Worm (Caenorhabditis elegans) whole organism, L1 larva: ENCODE results near the gene cyp-25A4.

Experiments used
- F16B12.6 ChIP-seq: fragments of 150-350 bp; optimal IDR thresholded peaks from 2 replicates; lab custom pipeline; 2014; ENCODE audit warnings: missing biosample characterization, missing genetic modification characterization
- alr-1 ChIP-seq: fragments of 200-800 bp; sonication (Bioruptor generic); optimal IDR thresholded peaks from 2 replicates; lab custom pipeline; 2018; ENCODE audit warnings: borderline replicate concordance, mild to moderate bottlenecking, missing genetic modification characterization, missing compliant biosample characterization
- ama-1 ChIP-seq: fragments of 150-350 bp; optimal IDR thresholded peaks from 2 replicates; lab custom pipeline; 2014
- blmp-1 ChIP-seq: fragments of 150-350 bp; optimal IDR thresholded peaks from 2 replicates; lab custom pipeline; 2014; ENCODE audit warnings: missing biosample characterization, missing genetic modification characterization
- ceh-8 ChIP-seq: fragments of 200-800 bp; sonication (Bioruptor generic); optimal IDR thresholded peaks from 2 replicates; lab custom pipeline; 2018; ENCODE audit warnings: mild to moderate bottlenecking, missing genetic modification characterization, moderate library complexity, missing compliant biosample characterization
- dpl-1 ChIP-seq, 3 experiments: fragments of 150-350 bp in 2 of 3; sonication (generic microtip) in 1 of 3; optimal IDR thresholded peaks; 2 replicates each; lab custom pipeline; 2014 to 2017; ENCODE audit warnings: missing biosample characterization in 3 of 3, missing genetic modification characterization in 3 of 3, missing genetic modification reagents in 3 of 3
- efl-1 ChIP-seq, 4 experiments: fragments of 150-350 bp; optimal IDR thresholded peaks in 3 of 4; peaks in 1 of 4; 1 replicate in 1 of 4; 2 replicates in 3 of 4; lab custom pipeline; 2014; ENCODE audit warnings: missing biosample characterization in 2 of 4, missing genetic modification characterization in 2 of 4, missing genetic modification reagents in 2 of 4
- efl-3 ChIP-seq: fragments of 200-800 bp; sonication (Bioruptor generic); optimal IDR thresholded peaks from 2 replicates; lab custom pipeline; 2018; ENCODE audit warnings: mild to moderate bottlenecking, missing genetic modification characterization, missing compliant biosample characterization
- elt-3 ChIP-seq, 6 experiments: fragments of 150-350 bp in 1 of 6; sonication (generic microtip); optimal IDR thresholded peaks; 2 replicates each; lab custom pipeline; 2017 to 2018; ENCODE audit warnings: missing biosample characterization in 6 of 6, missing genetic modification characterization in 6 of 6, inconsistent platforms in 1 of 6
- fkh-10 ChIP-seq: sonication (generic microtip); optimal IDR thresholded peaks from 2 replicates; lab custom pipeline; 2017; ENCODE audit warnings: missing biosample characterization, missing genetic modification reagents, missing genetic modification characterization
- fkh-4 ChIP-seq: sonication (generic microtip); optimal IDR thresholded peaks from 2 replicates; lab custom pipeline; 2016; ENCODE audit warnings: missing compliant biosample characterization, missing genetic modification characterization, borderline replicate concordance
- grh-1 ChIP-seq: fragments of 200-800 bp; sonication (Bioruptor generic); IDR thresholded peaks from 2 replicates; pipeline ENCODE4 v1.3.6; 2022; ENCODE audit warnings: missing genetic modification reagents, missing genetic modification characterization, missing compliant biosample characterization
- hlh-17 ChIP-seq: fragments of 200-800 bp; sonication (Bioruptor generic); optimal IDR thresholded peaks from 2 replicates; lab custom pipeline; 2018; ENCODE audit warnings: missing genetic modification characterization, mild to moderate bottlenecking, missing compliant biosample characterization, moderate library complexity, borderline replicate concordance
- irx-1 ChIP-seq: sonication (generic microtip); optimal IDR thresholded peaks from 2 replicates; lab custom pipeline; 2016; ENCODE audit warnings: missing genetic modification characterization, missing compliant biosample characterization
- isw-1 ChIP-seq: fragments of 200-800 bp; sonication (Bioruptor generic); IDR thresholded peaks from 2 replicates; pipeline ENCODE4 v1.3.6; 2022; ENCODE audit warnings: missing genetic modification characterization, missing compliant biosample characterization
- jun-1 ChIP-seq: fragments of 150-350 bp; optimal IDR thresholded peaks from 2 replicates; lab custom pipeline; 2014; ENCODE audit warnings: missing biosample characterization, missing genetic modification reagents, missing genetic modification characterization
- lin-14 ChIP-seq: fragments of 200-800 bp; sonication (Bioruptor generic); optimal IDR thresholded peaks from 2 replicates; lab custom pipeline; 2018; ENCODE audit warnings: mild to moderate bottlenecking, missing genetic modification characterization, moderate library complexity, missing compliant biosample characterization
- lin-39 ChIP-seq: fragments of 150-350 bp; optimal IDR thresholded peaks from 2 replicates; lab custom pipeline; 2014; ENCODE audit warnings: missing biosample characterization, missing genetic modification reagents, missing genetic modification characterization
- lir-3 ChIP-seq: sonication (generic microtip); optimal IDR thresholded peaks from 2 replicates; lab custom pipeline; 2016; ENCODE audit warnings: mild to moderate bottlenecking, missing genetic modification characterization, moderate library complexity, missing compliant biosample characterization; ENCODE audit not compliant: poor library complexity
- lsy-2 ChIP-seq, 2 experiments: fragments of 150-350 bp; optimal IDR thresholded peaks; 2 replicates each; lab custom pipeline; 2014; ENCODE audit warnings: missing biosample characterization in 2 of 2, missing genetic modification characterization in 2 of 2
- mdl-1 ChIP-seq, 2 experiments: fragments of 150-350 bp; optimal IDR thresholded peaks; 2 replicates each; lab custom pipeline; 2014 to 2017; ENCODE audit warnings: missing biosample characterization in 2 of 2, missing genetic modification characterization in 2 of 2, inconsistent platforms in 1 of 2
- mep-1 ChIP-seq: fragments of 150-350 bp; optimal IDR thresholded peaks from 2 replicates; lab custom pipeline; 2014; ENCODE audit warnings: missing biosample characterization, missing genetic modification characterization
- nhr-12 ChIP-seq: sonication (generic microtip); optimal IDR thresholded peaks from 2 replicates; lab custom pipeline; 2017; ENCODE audit warnings: missing biosample characterization, missing genetic modification characterization
- nhr-19 ChIP-seq: fragments of 200-800 bp; sonication (Bioruptor generic); conservative IDR thresholded peaks from 2 replicates; pipeline ENCODE4 v1.3.6; 2022; ENCODE audit warnings: missing genetic modification characterization, missing compliant biosample characterization
- nhr-20 ChIP-seq: sonication (generic microtip); optimal IDR thresholded peaks from 2 replicates; lab custom pipeline; 2016; ENCODE audit warnings: mild to moderate bottlenecking, missing genetic modification characterization, missing compliant biosample characterization
- nhr-237 ChIP-seq: fragments of 150-350 bp; optimal IDR thresholded peaks from 2 replicates; lab custom pipeline; 2014; ENCODE audit warnings: missing biosample characterization, missing genetic modification characterization
- nhr-28 ChIP-seq: fragments of 150-350 bp; optimal IDR thresholded peaks from 2 replicates; lab custom pipeline; 2014; ENCODE audit warnings: missing biosample characterization, missing genetic modification characterization
- nhr-47 ChIP-seq: sonication (generic microtip); optimal IDR thresholded peaks from 2 replicates; lab custom pipeline; 2016; ENCODE audit warnings: mild to moderate bottlenecking, missing genetic modification characterization, moderate library complexity, missing compliant biosample characterization
- nhr-71 ChIP-seq: sonication (generic microtip); optimal IDR thresholded peaks from 2 replicates; lab custom pipeline; 2016; ENCODE audit warnings: mild to moderate bottlenecking, missing genetic modification characterization, moderate library complexity, missing compliant biosample characterization
- nhr-85 ChIP-seq: sonication (generic microtip); peaks from one replicate; lab custom pipeline; 2016; ENCODE audit warnings: missing genetic modification characterization, inconsistent platforms, missing compliant biosample characterization
- nhr-90 ChIP-seq: sonication (generic microtip); optimal IDR thresholded peaks from 2 replicates; lab custom pipeline; 2016; ENCODE audit warnings: mild to moderate bottlenecking, missing genetic modification characterization, missing compliant biosample characterization; ENCODE audit not compliant: poor library complexity
- pax-3 ChIP-seq: fragments of 200-800 bp; sonication (Bioruptor generic); optimal IDR thresholded peaks from 2 replicates; lab custom pipeline; 2018; ENCODE audit warnings: mild to moderate bottlenecking, missing genetic modification characterization, moderate library complexity, missing compliant biosample characterization
- rnt-1 ChIP-seq: sonication (generic microtip); optimal IDR thresholded peaks from 2 replicates; lab custom pipeline; 2016; ENCODE audit warnings: mild to moderate bottlenecking, missing genetic modification characterization, moderate library complexity, missing compliant biosample characterization
- skn-1 ChIP-seq: fragments of 150-350 bp; optimal IDR thresholded peaks from 2 replicates; lab custom pipeline; 2014; ENCODE audit warnings: missing biosample characterization, missing genetic modification characterization
- snu-23 ChIP-seq: sonication (generic microtip); optimal IDR thresholded peaks from 2 replicates; lab custom pipeline; 2016; ENCODE audit warnings: missing genetic modification characterization, missing compliant biosample characterization
- tbx-2 ChIP-seq: sonication (generic microtip); optimal IDR thresholded peaks from 2 replicates; lab custom pipeline; 2016; ENCODE audit warnings: missing genetic modification characterization, missing compliant biosample characterization
- tlp-1 ChIP-seq: fragments of 150-350 bp; optimal IDR thresholded peaks from 2 replicates; lab custom pipeline; 2014; ENCODE audit warnings: missing biosample characterization, missing genetic modification characterization
- unc-130 ChIP-seq: fragments of 150-350 bp; optimal IDR thresholded peaks from 2 replicates; lab custom pipeline; 2017; ENCODE audit warnings: missing biosample characterization, missing genetic modification characterization, inconsistent platforms
- unc-62 ChIP-seq: fragments of 150-350 bp; optimal IDR thresholded peaks from 2 replicates; lab custom pipeline; 2014; ENCODE audit warnings: missing biosample characterization, missing genetic modification reagents, missing genetic modification characterization
- unc-98 ChIP-seq: fragments of 200-800 bp; sonication (Bioruptor generic); IDR thresholded peaks from 2 replicates; pipeline ENCODE4 v1.3.6; 2022; ENCODE audit warnings: missing genetic modification characterization, missing compliant biosample characterization
- vab-15 ChIP-seq: sonication (generic microtip); optimal IDR thresholded peaks from 2 replicates; lab custom pipeline; 2017; ENCODE audit warnings: missing genotype, mild to moderate bottlenecking, missing genetic modification characterization, missing compliant biosample characterization
- ztf-4 ChIP-seq: fragments of 150-350 bp; optimal IDR thresholded peaks from 2 replicates; lab custom pipeline; 2014; ENCODE audit warnings: missing biosample characterization, missing genetic modification characterization

cyp-25A4 gene

ce11 chrIII:3814421-3814820 is 37.5 kb downstream of the cyp-25A4 start:
- TF ChIP-seq rnt-1 (tag; lab: Kevin White, UChicago) (no peak), nhr-28 (tag; lab: Kevin White, UChicago) (no peak)

DNA sequence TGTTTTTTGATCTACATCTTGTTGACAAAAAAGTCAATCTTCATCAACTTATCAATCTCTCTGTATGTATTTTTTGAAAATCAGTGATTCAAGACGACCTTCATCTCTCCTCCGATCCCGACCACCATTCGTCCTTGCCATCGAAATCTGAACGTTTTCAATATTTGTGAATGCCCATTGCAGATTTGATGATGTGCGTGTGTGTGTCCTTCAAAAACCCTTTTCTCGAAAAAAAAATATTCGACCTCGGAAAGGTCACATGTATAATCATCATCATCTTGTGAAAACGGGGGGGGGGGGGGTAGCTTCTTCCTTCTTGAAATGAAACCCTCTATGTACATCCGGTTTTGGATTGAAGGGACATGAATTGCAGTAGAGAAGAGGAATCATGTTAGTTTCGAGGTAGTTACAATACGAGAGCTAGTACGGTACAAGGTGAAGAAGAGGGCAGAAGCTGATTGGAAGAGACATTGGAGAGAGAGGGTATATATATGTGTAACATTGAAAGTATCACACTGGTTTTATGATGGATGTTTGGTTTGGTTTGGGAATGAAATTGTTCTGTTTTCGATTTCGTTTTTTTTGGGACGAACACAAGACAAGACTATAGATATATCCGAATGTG is 39.4 kb downstream of the cyp-25A4 start:
- TF ChIP-seq efl-1 (optimal IDR thresholded peaks at IDR 0.05; lab: Kevin White, UChicago): no peak
- TF ChIP-seq efl-1 (GFP tag; optimal IDR thresholded peaks at IDR 0.05 in 1 of 2; lab: Kevin White, UChicago): peak in 1 of 2 experiments; percentile 77
- 0 out of 2 replicates have a peak, but pooled peaks have one; percentile 7 for TF ChIP-seq nhr-19
- TF ChIP-seq mep-1 (tag; lab: Kevin White, UChicago): peak; percentile 33
- TF ChIP-seq F16B12.6 (tag; lab: Kevin White, UChicago): no peak
- TF ChIP-seq nhr-71 (tag; lab: Kevin White, UChicago): peak; percentile 10
- peak; percentile 82 for TF ChIP-seq nhr-85 (tag; lab: Kevin White, UChicago)
- TF ChIP-seq nhr-20 (tag; lab: Kevin White, UChicago): peak; percentile 27
- TF ChIP-seq isw-1 (GFP tag; lab: Robert Waterston, UW): no peak
- peak in 1 of 2 experiments; percentile 16 for TF ChIP-seq lsy-2 (tag; optimal IDR thresholded peaks at IDR 0.05; lab: Kevin White, UChicago)
- peak; percentile 25 for TF ChIP-seq blmp-1 (tag; lab: Kevin White, UChicago)
- TF ChIP-seq mdl-1 (tag; optimal IDR thresholded peaks at IDR 0.05; lab: Kevin White, UChicago): no peak
- TF ChIP-seq lin-14 (GFP tag; lab: Kevin White, UChicago): peak; percentile 75
- TF ChIP-seq, all 84 proteins: peak for 9

ce11 chrIII:3811375-3811924 is 40.4 kb downstream of the cyp-25A4 start:
- no peak for TF ChIP-seq fkh-10 (GFP tag; lab: Kevin White, UChicago)
- peak; percentile 10 for TF ChIP-seq blmp-1 (tag; lab: Kevin White, UChicago)
- TF ChIP-seq grh-1 (GFP tag; lab: Robert Waterston, UW): 0 out of 2 replicates have a peak, but pooled peaks have one; percentile 37
- TF ChIP-seq vab-15 (tag; lab: Kevin White, UChicago): no peak
- 0 out of 2 replicates have a peak, but pooled peaks have one; percentile 4 for TF ChIP-seq nhr-19
- TF ChIP-seq hlh-17 (GFP tag; lab: Kevin White, UChicago): no peak
- TF ChIP-seq jun-1 (tag; lab: Kevin White, UChicago): no peak
- peak in 1 of 2 experiments; percentile 23 for TF ChIP-seq lsy-2 (tag; optimal IDR thresholded peaks at IDR 0.05; lab: Kevin White, UChicago)
- no peak for TF ChIP-seq F16B12.6 (tag; lab: Kevin White, UChicago)
- no peak for TF ChIP-seq skn-1 (tag; lab: Kevin White, UChicago)
- no peak for TF ChIP-seq ceh-8 (GFP tag; lab: Kevin White, UChicago)
- TF ChIP-seq nhr-20 (tag; lab: Kevin White, UChicago): peak; percentile 29
- TF ChIP-seq lin-14 (GFP tag; lab: Kevin White, UChicago): peak; percentile 83
- TF ChIP-seq nhr-85 (tag; lab: Kevin White, UChicago): peak; percentile 92
- peak; percentile 9 for TF ChIP-seq mep-1 (tag; lab: Kevin White, UChicago)
- TF ChIP-seq elt-3 (tag; optimal IDR thresholded peaks at IDR 0.05; lab: Kevin White, UChicago): peak in 1 of 6 experiments; percentile 16
- TF ChIP-seq nhr-12 (tag; lab: Kevin White, UChicago): no peak
- no peak for TF ChIP-seq pax-3 (tag; lab: Kevin White, UChicago)
- no peak for TF ChIP-seq unc-98 (GFP tag; lab: Robert Waterston, UW)
- peak; percentile 38 for TF ChIP-seq snu-23 (GFP tag; lab: Kevin White, UChicago)
- peak; percentile 14 for TF ChIP-seq nhr-71 (tag; lab: Kevin White, UChicago)
- no peak for TF ChIP-seq irx-1 (tag; lab: Kevin White, UChicago)
- TF ChIP-seq nhr-90 (tag; lab: Kevin White, UChicago): peak; percentile 2

ce11 chrIII:3809008-3809407 is 42.9 kb downstream of the cyp-25A4 start, which contains the start of gene toh-1:
Gene toh-1, minus strand, starts transcription at chrIII:3809030.
- TF ChIP-seq blmp-1 (tag; lab: Kevin White, UChicago) (peak; percentile 61), lin-39 (tag; lab: Kevin White, UChicago) (no peak), nhr-47 (tag; lab: Kevin White, UChicago) (peak; percentile 6), mep-1 (tag; lab: Kevin White, UChicago) (peak; percentile 18), ztf-4 (tag; lab: Kevin White, UChicago) (no peak), nhr-237 (tag; lab: Kevin White, UChicago) (no peak), tlp-1 (tag; lab: Kevin White, UChicago) (no peak), tbx-2 (no peak), unc-62 (GFP tag; lab: Kevin White, UChicago) (no peak), fkh-4 (tag; lab: Kevin White, UChicago) (no peak), efl-3 (GFP tag; lab: Kevin White, UChicago) (no peak), alr-1 (no peak), dpl-1 (GFP tag; optimal IDR thresholded peaks at IDR 0.05; lab: Kevin White, UChicago) (no peak), unc-130 (tag; lab: Kevin White, UChicago) (no peak), lir-3 (tag; lab: Kevin White, UChicago) (no peak), mdl-1 (tag; optimal IDR thresholded peaks at IDR 0.05; lab: Kevin White, UChicago) (no peak), nhr-71 (tag; lab: Kevin White, UChicago) (peak; percentile 36), ama-1 (lab: Kevin White, UChicago) (no peak), fkh-10 (GFP tag; lab: Kevin White, UChicago) (no peak), vab-15 (tag; lab: Kevin White, UChicago) (no peak)
